Worm (Caenorhabditis elegans) whole organism, L4 larva: Measurements from ENCODE around the gene C13A10.1.
A peak's percentile ranks its signal among the peaks of the same experiment; 100 is the strongest.

Experiments
- aly-2 ChIP-seq: sonication (generic microtip); optimal IDR thresholded peaks from 2 replicates; lab custom pipeline; 2018; ENCODE audit warnings: missing biosample characterization, missing genetic modification characterization
- ama-1 ChIP-seq: fragments of 150-350 bp; optimal IDR thresholded peaks from 2 replicates; lab custom pipeline; 2014; ENCODE audit warnings: inconsistent platforms, mixed read lengths
- ceh-62 ChIP-seq: sonication (generic microtip); optimal IDR thresholded peaks from 2 replicates; lab custom pipeline; 2017; ENCODE audit warnings: missing biosample characterization, missing genetic modification characterization
- ctbp-1 ChIP-seq: fragments of 200-800 bp; sonication (Bioruptor generic); IDR thresholded peaks from 2 replicates; pipeline ENCODE4 v1.3.6; 2022; ENCODE audit warnings: missing genetic modification reagents, missing genetic modification characterization, missing compliant biosample characterization
- fkh-10 ChIP-seq: fragments of 150-350 bp; optimal IDR thresholded peaks from 2 replicates; lab custom pipeline; 2014; ENCODE audit warnings: missing biosample characterization, missing genetic modification reagents, missing genetic modification characterization
- jun-1 ChIP-seq: fragments of 150-350 bp; optimal IDR thresholded peaks from 2 replicates; lab custom pipeline; 2014; ENCODE audit warnings: missing biosample characterization, missing genetic modification reagents, missing genetic modification characterization
- lin-38 ChIP-seq: fragments of 200-800 bp; sonication (Bioruptor generic); IDR thresholded peaks from 2 replicates; pipeline ENCODE4 v1.3.6; 2022; ENCODE audit warnings: missing genetic modification reagents, missing genetic modification characterization, missing compliant biosample characterization
- lir-3 ChIP-seq: sonication (generic microtip); optimal IDR thresholded peaks from 2 replicates; lab custom pipeline; 2016; ENCODE audit warnings: mild to moderate bottlenecking, missing genetic modification characterization, missing compliant biosample characterization
- nhr-25 ChIP-seq: sonication (generic microtip); optimal IDR thresholded peaks from 2 replicates; lab custom pipeline; 2017; ENCODE audit warnings: missing genetic modification characterization, mild to moderate bottlenecking, missing compliant biosample characterization, antibody characterized with exemption, moderate library complexity, borderline replicate concordance; ENCODE audit not compliant: insufficient read depth
- nhr-76 ChIP-seq: fragments of 150-350 bp; optimal IDR thresholded peaks from 2 replicates; lab custom pipeline; 2014; ENCODE audit warnings: missing biosample characterization, missing genetic modification characterization
- sdz-12 ChIP-seq: fragments of 200-800 bp; sonication (Bioruptor generic); optimal IDR thresholded peaks from 2 replicates; lab custom pipeline; 2018; ENCODE audit warnings: mild to moderate bottlenecking, missing genetic modification characterization, missing compliant biosample characterization
- skn-1 ChIP-seq: fragments of 150-350 bp; optimal IDR thresholded peaks from 2 replicates; lab custom pipeline; 2014; ENCODE audit warnings: missing biosample characterization, missing genetic modification characterization
- zag-1 ChIP-seq: fragments of 150-350 bp; optimal IDR thresholded peaks from 2 replicates; lab custom pipeline; 2014; ENCODE audit warnings: missing biosample characterization, missing genetic modification characterization
- zip-11 ChIP-seq: fragments of 200-800 bp; sonication (Bioruptor generic); IDR thresholded peaks from 2 replicates; pipeline ENCODE4 v1.3.6; 2022; ENCODE audit warnings: missing genetic modification characterization, missing compliant biosample characterization

ce11 chrII:1306550-1306949, 48.9 kb downstream of the C13A10.1 start:
- TF ChIP-seq nhr-76 = no peak
- no peak for TF ChIP-seq aly-2 (tag; lab: Kevin White, UChicago)
- no peak for TF ChIP-seq ama-1 (lab: Kevin White, UChicago)
- no peak for TF ChIP-seq fkh-10 (GFP tag; lab: Kevin White, UChicago)
- TF ChIP-seq zip-11 (GFP tag; lab: Robert Waterston, UW) = no peak
- no peak for TF ChIP-seq sdz-12
- TF ChIP-seq ceh-62 (tag; lab: Kevin White, UChicago) = no peak
- TF ChIP-seq zag-1 = no peak
- no peak for TF ChIP-seq nhr-25
- no peak for TF ChIP-seq ctbp-1
- TF ChIP-seq jun-1 (tag; lab: Kevin White, UChicago) = no peak
- no peak for TF ChIP-seq lir-3
- TF ChIP-seq lin-38 (GFP tag; lab: Robert Waterston, UW) = peak; percentile 47
- no peak for TF ChIP-seq skn-1 (tag; lab: Kevin White, UChicago)
